Worm (Caenorhabditis elegans): ENCODE results near the gene F53A9.7.

F53A9.7 gene

DNA sequence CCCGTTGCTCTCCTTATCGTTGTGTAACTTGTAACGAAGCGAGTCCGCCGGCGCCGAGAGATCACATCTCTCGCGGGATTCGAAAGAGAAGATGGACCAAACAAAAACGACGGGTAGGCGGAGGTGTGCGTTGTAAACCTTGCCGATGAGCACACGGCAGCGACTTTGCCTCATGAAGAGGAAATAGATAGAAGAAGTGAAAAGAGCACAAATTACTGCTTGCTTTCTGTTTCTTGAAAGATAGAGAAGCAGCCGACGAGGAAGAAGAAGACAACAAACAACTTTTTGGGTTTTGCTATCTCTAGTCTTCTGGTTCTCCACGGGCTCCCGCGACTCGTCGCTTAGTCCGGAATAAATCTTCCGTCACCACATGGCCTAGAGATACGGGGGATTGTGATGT is 7.1 kb upstream of the F53A9.7 start:
- TF ChIP-seq somi-1 (GFP tag; optimal IDR thresholded peaks at IDR 0.05) (peak; percentile 27), aptf-2 (GFP tag; conservative IDR thresholded peaks at IDR 0.05) (no peak)

- TF ChIP-seq rec-8 (tag; optimal IDR thresholded peaks at IDR 0.05) (no peak), egrh-3 (GFP tag; IDR thresholded peaks at IDR 0.05) (peak; percentile 84), F37B4.10 (GFP tag; IDR thresholded peaks at IDR 0.05) (no peak), nhr-120 (GFP tag; IDR thresholded peaks at IDR 0.05) (no peak), lin-40 (tag; optimal IDR thresholded peaks at IDR 0.05) (no peak)
Observed at ce11 chrX:8723127-8723600, 6.4 kb upstream of the F53A9.7 start, which contains the start of gene tnt-2. Gene tnt-2, minus strand, starts transcription at chrX:8723550.

DNA sequence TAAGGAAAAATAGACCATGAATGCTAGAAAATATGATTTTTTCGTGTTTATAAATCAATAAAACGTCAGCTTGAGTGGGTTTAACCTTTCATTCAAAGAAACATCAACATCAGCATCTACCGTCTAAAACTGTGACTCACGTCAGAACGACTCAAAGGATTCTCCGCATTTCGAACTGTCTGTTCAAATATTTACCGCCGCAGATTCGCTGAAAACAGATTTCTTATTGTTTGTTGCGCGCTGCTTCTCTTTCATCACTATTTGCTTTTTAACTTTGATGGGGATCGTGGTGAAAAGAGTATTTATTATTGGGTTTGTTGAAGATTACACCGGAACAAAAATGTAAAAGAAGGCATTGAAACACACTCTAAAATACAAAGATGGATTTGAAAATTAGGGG is 4.6 kb upstream of the F53A9.7 start:
- TF ChIP-seq nhr-90 (tag; optimal IDR thresholded peaks at IDR 0.05) (no peak), hmg-20 (GFP tag; IDR thresholded peaks at IDR 0.05) (no peak), die-1 (tag; optimal IDR thresholded peaks at IDR 0.05) (no peak), ztf-6 (GFP tag; IDR thresholded peaks at IDR 0.05) (no peak), nhr-179 (tag; optimal IDR thresholded peaks at IDR 0.05) (no peak), snpc-1.3 (tag; optimal IDR thresholded peaks at IDR 0.05; ENCODE audit: insufficient read depth) (no peak), F10E7.11 (tag; optimal IDR thresholded peaks at IDR 0.05) (no peak), F33H1.4 (GFP tag; IDR thresholded peaks at IDR 0.05) (no peak), lir-1 (GFP tag; conservative IDR thresholded peaks at IDR 0.05) (no peak), unc-62 (GFP tag; optimal IDR thresholded peaks at IDR 0.05) (no peak), hlh-26 (GFP tag; conservative IDR thresholded peaks at IDR 0.05) (no peak), ceh-40 (GFP tag; IDR thresholded peaks at IDR 0.05) (no peak)

ce11 chrX:8720658-8721057 is 3.9 kb upstream of the F53A9.7 start, which contains the start of gene F53A9.9:
Gene F53A9.9, minus strand, starts transcription at chrX:8720758.
- TF ChIP-seq aptf-2 (GFP tag; conservative IDR thresholded peaks at IDR 0.05) (no peak), ztf-26 (tag; optimal IDR thresholded peaks at IDR 0.05) (no peak), ets-4 (GFP tag; optimal IDR thresholded peaks at IDR 0.05) (no peak), nhr-90 (tag; optimal IDR thresholded peaks at IDR 0.05) (no peak), F57C9.4 (tag; optimal IDR thresholded peaks at IDR 0.05) (no peak), dpff-1 (tag; optimal IDR thresholded peaks at IDR 0.05) (no peak)

- TF ChIP-seq ceh-91 (GFP tag; IDR thresholded peaks at IDR 0.05), result no peak
- TF ChIP-seq nhr-80 (tag; optimal IDR thresholded peaks at IDR 0.05), result peak; percentile 67
- peak in 1 of 2 experiments; percentile 1 for TF ChIP-seq let-607 (tag; optimal IDR thresholded peaks at IDR 0.05)
- TF ChIP-seq ztf-22 (GFP tag; optimal IDR thresholded peaks at IDR 0.05), result peak; percentile 9
Observed at ce11 chrX:8719888-8720287, 3.2 kb upstream of the F53A9.7 start.

DNA sequence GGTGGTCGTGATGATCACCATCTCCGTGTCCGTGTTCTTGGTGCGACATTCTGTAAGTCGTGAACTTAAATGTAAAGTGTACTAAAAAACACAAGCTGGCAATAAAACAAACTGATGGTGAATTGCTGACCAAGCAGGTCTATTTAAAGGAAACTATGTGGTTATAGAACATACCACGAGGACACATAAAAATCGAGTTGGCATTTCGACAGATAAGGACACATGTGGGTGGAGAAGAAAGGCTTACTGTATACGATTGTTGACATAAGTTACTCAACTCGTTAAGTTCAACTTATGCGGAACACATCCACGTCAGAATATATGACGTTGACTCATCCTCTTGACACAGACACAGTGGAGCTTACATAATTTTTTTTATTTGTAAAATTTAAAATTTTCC is 2.1 kb upstream of the F53A9.7 start, which contains the start of gene F53A9.8:
Gene F53A9.8, minus strand, starts transcription at position 49 of the 400 bp plus-strand sequence.
- TF ChIP-seq F49E8.2 (tag; optimal IDR thresholded peaks at IDR 0.05; ENCODE audit: insufficient read depth), result no peak
- peak; percentile 28 for TF ChIP-seq ztf-22 (GFP tag; optimal IDR thresholded peaks at IDR 0.05)
- peak; percentile 21 for TF ChIP-seq nhr-80 (tag; optimal IDR thresholded peaks at IDR 0.05)
- TF ChIP-seq dpff-1 (tag; optimal IDR thresholded peaks at IDR 0.05), result no peak
- no peak for TF ChIP-seq cebp-1 (GFP tag; IDR thresholded peaks at IDR 0.05)
- TF ChIP-seq cebp-1 (tag; optimal IDR thresholded peaks at IDR 0.05), result peak; percentile 7
- no peak for TF ChIP-seq sea-2 (GFP tag; IDR thresholded peaks at IDR 0.05)
- 0 out of 2 replicates have a peak, but pooled peaks have one; percentile 1 for TF ChIP-seq nhr-120 (GFP tag; IDR thresholded peaks at IDR 0.05)
- TF ChIP-seq dox-1 (GFP tag; IDR thresholded peaks at IDR 0.05), result 0 out of 2 replicates have a peak, but pooled peaks have one; percentile 9
- TF ChIP-seq F52B5.7 (tag; optimal IDR thresholded peaks at IDR 0.05), result no peak
- no peak for TF ChIP-seq rpc-1 (optimal IDR thresholded peaks at IDR 0.05)
- TF ChIP-seq rpc-1 (tag; optimal IDR thresholded peaks at IDR 0.05), result no peak
- no peak for TF ChIP-seq snpc-4 (GFP tag; optimal IDR thresholded peaks at IDR 0.05)
- no peak for TF ChIP-seq snpc-4 (tag; optimal IDR thresholded peaks at IDR 0.05)
- TF ChIP-seq sdz-38 (tag; optimal IDR thresholded peaks at IDR 0.05), result no peak

Data from whole organism, young adult.